Worm (Caenorhabditis elegans) whole organism, L1 larva: ENCODE measurements around the gene srj-8.

Experiments
- nhr-28 ChIP-seq: fragments of 150-350 bp; optimal IDR thresholded peaks from 2 replicates; lab custom pipeline; 2014; ENCODE audit warnings: missing biosample characterization, missing genetic modification characterization
- nhr-76 ChIP-seq: sonication (generic microtip); optimal IDR thresholded peaks from 2 replicates; lab custom pipeline; 2017; ENCODE audit warnings: missing biosample characterization, missing genetic modification characterization

- TF ChIP-seq nhr-28 (tag; lab: Kevin White, UChicago) (no peak), nhr-76 (tag; lab: Kevin White, UChicago) (no peak)
Observed at ce11 chrV:3256809-3257208, 9.2 kb downstream of the srj-8 start.
